Worm (Caenorhabditis elegans): ENCODE data around the gene T16G1.9.

ce11 chrV:12934976-12935375, 15.7 kb downstream of the T16G1.9 start, which contains the start of gene T16G1.7:
- TF ChIP-seq ceh-36 (tag; optimal IDR thresholded peaks at IDR 0.05) (no peak), ama-1 (optimal IDR thresholded peaks at IDR 0.05) (no peak), sea-1 (GFP tag; conservative IDR thresholded peaks at IDR 0.05) (no peak), flt-1 (GFP tag; IDR thresholded peaks at IDR 0.05) (no peak), hmbx-1 (tag; optimal IDR thresholded peaks at IDR 0.05) (no peak), pes-1 (GFP tag; IDR thresholded peaks at IDR 0.05) (no peak), tbx-11 (GFP tag; IDR thresholded peaks at IDR 0.05) (no peak), aly-1 (tag; optimal IDR thresholded peaks at IDR 0.05) (no peak), tra-4 (tag; optimal IDR thresholded peaks at IDR 0.05) (no peak)
